Fruit fly (Drosophila melanogaster) whole organism, adult: Measurements from ENCODE around the gene CG3630.

Experiments used
- CG1620 ChIP-seq: fragments of 200-800 bp; sonication (Bioruptor generic); optimal IDR thresholded peaks from 2 replicates; lab custom pipeline; 2016; ENCODE audit warnings: missing biosample characterization, missing genetic modification characterization
- CG33017 ChIP-seq: fragments of 200-800 bp; sonication (Bioruptor generic); optimal IDR thresholded peaks from 2 replicates; lab custom pipeline; 2018; ENCODE audit warnings: missing biosample characterization, mild to moderate bottlenecking, missing genetic modification characterization, moderate library complexity
- CG5204 ChIP-seq: fragments of 200-800 bp; sonication (Bioruptor generic); optimal IDR thresholded peaks from 2 replicates; lab custom pipeline; 2016; ENCODE audit warnings: missing biosample characterization, missing genetic modification characterization
- CG7045 ChIP-seq: fragments of 200-800 bp; sonication (Bioruptor generic); optimal IDR thresholded peaks from 2 replicates; lab custom pipeline; 2017; ENCODE audit warnings: missing biosample characterization, mild to moderate bottlenecking, missing genetic modification characterization
- CG7101 ChIP-seq: fragments of 200-800 bp; sonication (Bioruptor generic); optimal IDR thresholded peaks from 2 replicates; lab custom pipeline; 2018; ENCODE audit warnings: missing biosample characterization, mild to moderate bottlenecking, missing genetic modification characterization, moderate library complexity
- Clk ChIP-seq: fragments of 200-800 bp; sonication (Bioruptor generic); optimal IDR thresholded peaks from 2 replicates; lab custom pipeline; 2017; ENCODE audit warnings: missing biosample characterization, missing genetic modification characterization
- Crg-1 ChIP-seq: fragments of 200-800 bp; sonication (Bioruptor generic); optimal IDR thresholded peaks from 2 replicates; lab custom pipeline; 2016; ENCODE audit warnings: missing biosample characterization, missing genetic modification characterization
- Hr96 ChIP-seq: fragments of 200-800 bp; sonication (Bioruptor generic); optimal IDR thresholded peaks from 2 replicates; lab custom pipeline; 2016; ENCODE audit warnings: missing biosample characterization, missing genetic modification characterization
- cnc ChIP-seq, 2 experiments: fragments of >200 bp; optimal IDR thresholded peaks; 2 replicates each; lab custom pipeline; 2017
- ovo ChIP-seq: fragments of 200-800 bp; sonication (Bioruptor generic); optimal IDR thresholded peaks from 2 replicates; lab custom pipeline; 2016; ENCODE audit warnings: missing biosample characterization, missing genetic modification characterization
- pad ChIP-seq: fragments of 200-800 bp; sonication (Bioruptor generic); optimal IDR thresholded peaks from 3 replicates; lab custom pipeline; 2017; ENCODE audit warnings: missing biosample characterization, missing genetic modification characterization, mild to moderate bottlenecking, moderate library complexity, missing genetic modification reagents
- tj ChIP-seq: fragments of 200-800 bp; sonication (Bioruptor generic); optimal IDR thresholded peaks from 3 replicates; lab custom pipeline; 2017; ENCODE audit warnings: missing biosample characterization, mild to moderate bottlenecking, missing genetic modification characterization, moderate library complexity
- toe ChIP-seq: fragments of 200-800 bp; sonication (Bioruptor generic); optimal IDR thresholded peaks from 2 replicates; lab custom pipeline; 2016; ENCODE audit warnings: missing biosample characterization, missing genetic modification characterization

dm6 chrX:2196086-2196732 is 34.2 kb downstream of the CG3630 start:
- TF ChIP-seq CG7101 (tag; lab: Kevin White, UChicago) (peak; percentile 71), Hr96 (GFP tag; lab: Kevin White, UChicago) (peak; percentile 41), cnc (optimal IDR thresholded peaks at IDR 0.05; lab: Kevin White, UChicago) (no peak), pad (GFP tag; lab: Kevin White, UChicago) (peak; percentile 27), Clk (no peak), ovo (no peak), Crg-1 (GFP tag; lab: Kevin White, UChicago) (no peak), CG5204 (GFP tag; lab: Kevin White, UChicago) (no peak), CG33017 (tag; lab: Kevin White, UChicago) (no peak), tj (GFP tag; lab: Kevin White, UChicago) (peak; percentile 90), toe (no peak), CG1620 (no peak), CG7045 (no peak)
